Worm (Caenorhabditis elegans) whole organism, late embryonic: ENCODE measurements around the gene clec-254.

Experiments
- C38D4.7 ChIP-seq: fragments of 200-800 bp; sonication (Bioruptor generic); optimal IDR thresholded peaks from 2 replicates; lab custom pipeline; 2018; ENCODE audit warnings: mild to moderate bottlenecking, missing genetic modification characterization, moderate library complexity, missing compliant biosample characterization
- F13H6.1 ChIP-seq: sonication (generic microtip); optimal IDR thresholded peaks from 2 replicates; lab custom pipeline; 2016; ENCODE audit warnings: missing genetic modification characterization, missing compliant biosample characterization
- ceh-14 ChIP-seq: sonication (generic microtip); optimal IDR thresholded peaks from 2 replicates; lab custom pipeline; 2016; ENCODE audit warnings: missing genotype, missing genetic modification characterization, missing compliant biosample characterization
- dmd-4 ChIP-seq: sonication (generic microtip); optimal IDR thresholded peaks from 2 replicates; lab custom pipeline; 2016; ENCODE audit warnings: borderline replicate concordance, missing genetic modification characterization, missing compliant biosample characterization
- lim-6 ChIP-seq: sonication (generic microtip); optimal IDR thresholded peaks from 2 replicates; lab custom pipeline; 2016; ENCODE audit warnings: missing genetic modification characterization, missing compliant biosample characterization
- pha-2 ChIP-seq: sonication (generic microtip); optimal IDR thresholded peaks from 2 replicates; lab custom pipeline; 2017; ENCODE audit warnings: mild to moderate bottlenecking, missing genetic modification characterization, missing compliant biosample characterization
- pha-4 ChIP-seq: fragments of 150-350 bp; optimal IDR thresholded peaks from 2 replicates; lab custom pipeline; 2018; ENCODE audit warnings: missing biosample characterization, missing genetic modification reagents, missing genetic modification characterization
- pqm-1 ChIP-seq: sonication (generic microtip); optimal IDR thresholded peaks from 2 replicates; lab custom pipeline; 2016; ENCODE audit warnings: missing genetic modification characterization, missing compliant biosample characterization
- sox-2 ChIP-seq: fragments of 200-800 bp; sonication (Bioruptor generic); IDR thresholded peaks from 2 replicates; pipeline ENCODE4 v1.3.6; 2022; ENCODE audit warnings: missing genetic modification reagents, missing genetic modification characterization, missing compliant biosample characterization
- tbx-7 ChIP-seq: sonication (generic microtip); optimal IDR thresholded peaks from 2 replicates; lab custom pipeline; 2016; ENCODE audit warnings: missing genotype, missing genetic modification characterization, missing compliant biosample characterization
- ttx-3 ChIP-seq: sonication (generic microtip); optimal IDR thresholded peaks from 2 replicates; lab custom pipeline; 2016; ENCODE audit warnings: missing genetic modification reagents, missing genetic modification characterization, missing compliant biosample characterization

DNA sequence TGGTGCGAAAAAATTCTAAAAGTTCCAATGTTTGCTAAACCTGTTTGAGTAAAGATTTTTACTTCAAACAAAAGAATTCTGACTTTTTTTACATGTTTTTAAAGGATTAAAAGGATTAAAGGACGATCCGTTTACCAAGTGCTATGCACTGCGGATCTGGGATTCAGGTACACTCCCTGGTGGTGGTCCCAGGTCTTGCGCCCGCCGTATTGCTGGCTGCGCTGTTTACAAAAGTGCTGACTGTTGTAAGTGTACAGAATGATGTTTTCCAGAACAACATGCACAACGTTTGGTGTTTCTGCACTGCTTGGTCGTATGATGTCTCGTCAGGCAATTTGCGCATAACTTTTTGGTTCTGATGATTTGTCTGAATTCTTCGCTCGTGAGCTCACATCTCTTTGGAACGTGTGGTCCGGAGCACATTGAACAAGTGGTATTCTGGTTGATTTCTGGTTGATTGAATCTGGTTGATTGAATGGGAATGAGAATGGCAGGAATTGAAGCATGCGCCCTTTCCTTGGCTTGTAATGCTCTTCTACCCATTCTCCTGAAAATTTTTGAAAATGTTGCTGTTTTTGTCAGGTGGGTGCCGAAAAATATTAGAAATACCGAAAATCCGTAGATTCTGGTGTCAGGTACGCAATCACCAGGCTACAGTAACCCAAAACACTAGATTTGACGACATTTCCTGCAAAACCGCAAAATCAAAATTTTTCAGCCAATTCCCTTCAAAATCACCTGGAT, 48.7 kb downstream of the clec-254 start:
- TF ChIP-seq F13H6.1 (tag; lab: Kevin White, UChicago) (no peak), ceh-14 (no peak), ttx-3 (no peak), sox-2 (no peak), lim-6 (tag; lab: Kevin White, UChicago) (no peak), pqm-1 (tag; lab: Kevin White, UChicago) (no peak), C38D4.7 (no peak), dmd-4 (tag; lab: Kevin White, UChicago) (peak; percentile 70), pha-4 (tag; lab: Kevin White, UChicago) (no peak), tbx-7 (no peak), pha-2 (tag; lab: Kevin White, UChicago) (no peak)
